Fruit fly (Drosophila melanogaster) whole organism, embryonic: ENCODE results near the gene cert.

Experiments used
- ATbp ChIP-seq: fragments of 200-800 bp; sonication (Bioruptor generic); optimal IDR thresholded peaks from 2 replicates; lab custom pipeline; 2017; ENCODE audit warnings: missing biosample characterization, mild to moderate bottlenecking, missing genetic modification characterization, missing genetic modification reagents
- Adf1 ChIP-seq: fragments of 200-800 bp; sonication (Bioruptor generic); IDR thresholded peaks from 2 replicates; pipeline ENCODE4 v1.3.6; 2022; ENCODE audit warnings: missing biosample characterization, missing genetic modification characterization
- B-H1 ChIP-seq: fragments of 200-800 bp; sonication (Bioruptor generic); IDR thresholded peaks from 3 replicates; pipeline ENCODE4 v1.3.6; 2022; ENCODE audit warnings: missing biosample characterization, missing genetic modification characterization
- CG10209 ChIP-seq: fragments of 200-800 bp; sonication (Bioruptor generic); optimal IDR thresholded peaks from 3 replicates; lab custom pipeline; 2017; ENCODE audit warnings: missing biosample characterization, mild to moderate bottlenecking, missing genetic modification characterization, missing genetic modification reagents
- CG10431 ChIP-seq: fragments of 200-800 bp; sonication (Bioruptor generic); optimal IDR thresholded peaks from 3 replicates; lab custom pipeline; 2018; ENCODE audit warnings: missing biosample characterization, mild to moderate bottlenecking, missing genetic modification characterization
- CG10462 ChIP-seq: fragments of 200-800 bp; sonication (Bioruptor generic); optimal IDR thresholded peaks from 2 replicates; lab custom pipeline; 2016; ENCODE audit warnings: missing biosample characterization, missing genetic modification characterization
- CG12236 ChIP-seq: fragments of 200-800 bp; sonication (Bioruptor generic); optimal IDR thresholded peaks from 2 replicates; lab custom pipeline; 2016; ENCODE audit warnings: missing biosample characterization, missing genetic modification characterization
- CG14441 ChIP-seq: fragments of 200-800 bp; sonication (Bioruptor generic); IDR thresholded peaks from 2 replicates; pipeline ENCODE4 v1.3.6; 2022; ENCODE audit warnings: missing biosample characterization, missing genetic modification characterization
- CG14965 ChIP-seq: fragments of 200-800 bp; sonication (Bioruptor generic); optimal IDR thresholded peaks from 2 replicates; lab custom pipeline; 2016; ENCODE audit warnings: missing biosample characterization, missing genetic modification characterization, borderline replicate concordance
- CG1602 ChIP-seq: fragments of 200-800 bp; sonication (Bioruptor generic); optimal IDR thresholded peaks from 3 replicates; lab custom pipeline; 2016; ENCODE audit warnings: missing biosample characterization, missing genetic modification characterization
- CG1603 ChIP-seq: fragments of 200-800 bp; sonication (Bioruptor generic); optimal IDR thresholded peaks from 2 replicates; lab custom pipeline; 2019; ENCODE audit warnings: missing biosample characterization, mild to moderate bottlenecking, missing genetic modification characterization, moderate library complexity
- CG18476 ChIP-seq: fragments of 200-800 bp; sonication (Bioruptor generic); optimal IDR thresholded peaks from 2 replicates; lab custom pipeline; 2016; ENCODE audit warnings: missing biosample characterization, mild to moderate bottlenecking, missing genetic modification characterization
- CG2116 ChIP-seq: fragments of 200-800 bp; sonication (Bioruptor generic); optimal IDR thresholded peaks from 3 replicates; lab custom pipeline; 2018; ENCODE audit warnings: missing biosample characterization, mild to moderate bottlenecking, missing genetic modification characterization
- CG2120 ChIP-seq: fragments of 200-800 bp; sonication (Bioruptor generic); optimal IDR thresholded peaks from 3 replicates; lab custom pipeline; 2016; ENCODE audit warnings: missing biosample characterization, missing genetic modification characterization
- CG31441 ChIP-seq: fragments of 200-800 bp; sonication (Bioruptor generic); IDR thresholded peaks from 2 replicates; pipeline ENCODE4 v1.3.6; 2022; ENCODE audit warnings: missing biosample characterization, missing genetic modification characterization
- CG42726 ChIP-seq: fragments of 200-800 bp; sonication (Bioruptor generic); IDR thresholded peaks from 2 replicates; pipeline ENCODE4 v1.3.6; 2022; ENCODE audit warnings: missing biosample characterization, missing genetic modification characterization; ENCODE audit not compliant: partially characterized antibody
- CG6765 ChIP-seq: fragments of 200-800 bp; sonication (Bioruptor generic); optimal IDR thresholded peaks from 3 replicates; lab custom pipeline; 2017; ENCODE audit warnings: missing biosample characterization, mild to moderate bottlenecking, missing genetic modification characterization
- CG7839 ChIP-seq: fragments of 200-800 bp; sonication (Bioruptor generic); optimal IDR thresholded peaks from 3 replicates; lab custom pipeline; 2018; ENCODE audit warnings: missing biosample characterization, mild to moderate bottlenecking, missing genetic modification characterization, moderate library complexity
- CG7963 ChIP-seq: fragments of 200-800 bp; sonication (Bioruptor generic); IDR thresholded peaks from 3 replicates; pipeline ENCODE4 v1.3.6; 2022; ENCODE audit warnings: missing biosample characterization, missing genetic modification characterization; ENCODE audit not compliant: partially characterized antibody
- CG7987 ChIP-seq: fragments of 200-800 bp; sonication (Bioruptor generic); optimal IDR thresholded peaks from 2 replicates; lab custom pipeline; 2018; ENCODE audit warnings: missing biosample characterization, mild to moderate bottlenecking, missing genetic modification characterization, moderate library complexity
- CG8089 ChIP-seq: fragments of 200-800 bp; sonication (Bioruptor generic); optimal IDR thresholded peaks from 3 replicates; lab custom pipeline; 2016; ENCODE audit warnings: missing biosample characterization, missing genetic modification characterization
- CG8924 ChIP-seq: fragments of 200-800 bp; optimal IDR thresholded peaks from 3 replicates; lab custom pipeline; 2019; ENCODE audit warnings: missing biosample characterization, mild to moderate bottlenecking, missing genetic modification characterization, moderate library complexity
- CG9876 ChIP-seq: fragments of 200-800 bp; sonication (Bioruptor generic); optimal IDR thresholded peaks from 2 replicates; lab custom pipeline; 2016; ENCODE audit warnings: missing biosample characterization, missing genetic modification characterization
- CHES-1-like ChIP-seq: fragments of 200-800 bp; sonication (Bioruptor generic); optimal IDR thresholded peaks from 2 replicates; lab custom pipeline; 2016; ENCODE audit warnings: missing biosample characterization, missing genetic modification characterization
- CTCF ChIP-seq: fragments of 200-800 bp; sonication (Bioruptor generic); optimal IDR thresholded peaks from 2 replicates; lab custom pipeline; 2017; ENCODE audit warnings: missing biosample characterization, mild to moderate bottlenecking, missing genetic modification characterization, moderate library complexity
- CrebB ChIP-seq: fragments of 200-800 bp; sonication (Bioruptor generic); optimal IDR thresholded peaks from 3 replicates; lab custom pipeline; 2018; ENCODE audit warnings: missing biosample characterization, mild to moderate bottlenecking, missing genetic modification characterization
- Fer1 ChIP-seq: fragments of 200-800 bp; sonication (Bioruptor generic); optimal IDR thresholded peaks from 2 replicates; lab custom pipeline; 2017; ENCODE audit warnings: missing biosample characterization, mild to moderate bottlenecking, missing genetic modification characterization
- Hey ChIP-seq: fragments of 200-800 bp; sonication (Bioruptor generic); optimal IDR thresholded peaks from 3 replicates; lab custom pipeline; 2018; ENCODE audit warnings: missing biosample characterization, mild to moderate bottlenecking, missing genetic modification characterization
- Jarid2 ChIP-seq: fragments of 200-800 bp; sonication (Bioruptor generic); optimal IDR thresholded peaks from 3 replicates; lab custom pipeline; 2017; ENCODE audit warnings: mild to moderate bottlenecking, missing biosample characterization, missing genetic modification reagents, missing genetic modification characterization
- Lpt ChIP-seq: fragments of >200 bp; optimal IDR thresholded peaks from 2 replicates; lab custom pipeline; 2018; ENCODE audit warnings: missing biosample characterization, missing genetic modification characterization
- Mes4 ChIP-seq: fragments of 200-800 bp; sonication (Bioruptor generic); optimal IDR thresholded peaks from 2 replicates; lab custom pipeline; 2016; ENCODE audit warnings: missing biosample characterization, missing genetic modification characterization
- Oaz ChIP-seq: fragments of 200-800 bp; sonication (Bioruptor generic); IDR thresholded peaks from 2 replicates; pipeline ENCODE4 v1.3.6; 2022; ENCODE audit warnings: missing biosample characterization, missing genetic modification characterization
- Ptx1 ChIP-seq: fragments of 200-800 bp; sonication (Bioruptor generic); IDR thresholded peaks from 2 replicates; pipeline ENCODE4 v1.3.6; 2022; ENCODE audit warnings: missing biosample characterization, missing genetic modification characterization
- Ravus ChIP-seq: fragments of 200-800 bp; sonication (Bioruptor generic); IDR thresholded peaks from 2 replicates; pipeline ENCODE4 v1.3.6; 2022; ENCODE audit warnings: missing biosample characterization, missing genetic modification characterization
- Sry-δ ChIP-seq: fragments of 200-800 bp; sonication (Bioruptor generic); optimal IDR thresholded peaks from 2 replicates; lab custom pipeline; 2016; ENCODE audit warnings: missing biosample characterization, missing genetic modification characterization
- ap ChIP-seq: fragments of 200-800 bp; sonication (Bioruptor generic); IDR thresholded peaks from 2 replicates; pipeline ENCODE4 v1.3.6; 2022; ENCODE audit warnings: missing biosample characterization, missing genetic modification characterization
- ato ChIP-seq: fragments of 200-800 bp; sonication (Bioruptor generic); IDR thresholded peaks from 2 replicates; pipeline ENCODE4 v1.3.6; 2022; ENCODE audit warnings: missing biosample characterization, missing genetic modification characterization; ENCODE audit not compliant: partially characterized antibody
- cad ChIP-seq: fragments of >200 bp; optimal IDR thresholded peaks from 2 replicates; lab custom pipeline; 2017; ENCODE audit warnings: missing biosample characterization, missing genetic modification characterization
- dimm ChIP-seq: fragments of 200-800 bp; sonication (Bioruptor generic); IDR thresholded peaks from 2 replicates; pipeline ENCODE4 v1.3.6; 2022; ENCODE audit warnings: missing biosample characterization, missing genetic modification characterization
- disco-r ChIP-seq: fragments of 200-800 bp; sonication (Bioruptor generic); optimal IDR thresholded peaks from 2 replicates; lab custom pipeline; 2016; ENCODE audit warnings: missing biosample characterization, missing genetic modification characterization
- esg ChIP-seq: fragments of 200-800 bp; sonication (Bioruptor generic); conservative IDR thresholded peaks from 2 replicates; pipeline ENCODE4 v1.3.6; 2022; ENCODE audit warnings: missing biosample characterization, missing genetic modification characterization
- fd102C ChIP-seq: fragments of 200-800 bp; sonication (Bioruptor generic); optimal IDR thresholded peaks from 2 replicates; lab custom pipeline; 2018; ENCODE audit warnings: missing biosample characterization, mild to moderate bottlenecking, missing genetic modification characterization, moderate library complexity
- gce ChIP-seq: fragments of 200-800 bp; sonication (Bioruptor generic); IDR thresholded peaks from 3 replicates; pipeline ENCODE4 v1.3.6; 2022; ENCODE audit warnings: missing biosample characterization, missing genetic modification characterization
- gcm ChIP-seq: fragments of 200-800 bp; sonication (Bioruptor generic); optimal IDR thresholded peaks from 2 replicates; lab custom pipeline; 2019; ENCODE audit warnings: missing biosample characterization, mild to moderate bottlenecking, missing genetic modification characterization, moderate library complexity
- gro ChIP-seq: fragments of 200-800 bp; sonication (Bioruptor generic); optimal IDR thresholded peaks from 2 replicates; lab custom pipeline; 2016; ENCODE audit warnings: missing biosample characterization, missing genetic modification characterization
- gsb-n ChIP-seq: fragments of 200-800 bp; sonication (Bioruptor generic); optimal IDR thresholded peaks from 3 replicates; lab custom pipeline; 2018; ENCODE audit warnings: missing biosample characterization, mild to moderate bottlenecking, missing genetic modification characterization
- her ChIP-seq: fragments of 200-800 bp; sonication (Bioruptor generic); optimal IDR thresholded peaks from 2 replicates; lab custom pipeline; 2016; ENCODE audit warnings: missing biosample characterization, missing genetic modification characterization
- onecut ChIP-seq: fragments of 200-800 bp; sonication (Bioruptor generic); IDR thresholded peaks from 2 replicates; pipeline ENCODE4 v1.3.6; 2022; ENCODE audit warnings: missing biosample characterization, missing genetic modification characterization
- slbo ChIP-seq: fragments of 200-800 bp; sonication (Bioruptor generic); IDR thresholded peaks from 2 replicates; pipeline ENCODE4 v1.3.6; 2022; ENCODE audit warnings: missing biosample characterization, missing genetic modification characterization
- yki ChIP-seq: fragments of >200 bp; optimal IDR thresholded peaks from 3 replicates; lab custom pipeline; 2018

cert gene

dm6 chr3L:8299224-8300130, 9.8 kb upstream of the cert start, which contains the start of the genes Arl5 and CG13671 (continued):
- peak; percentile 25 for TF ChIP-seq CG1603 (tag; lab: Kevin White, UChicago)
- peak; percentile 5 for TF ChIP-seq CG12236 (GFP tag; lab: Kevin White, UChicago)
- TF ChIP-seq CG10209 (GFP tag; lab: Kevin White, UChicago), result peak; percentile 76
- TF ChIP-seq B-H1 (GFP tag; lab: Robert Waterston, UW), result peak; percentile 69; the same call in 1 of the 3 replicates
- TF ChIP-seq Fer1 (GFP tag; lab: Kevin White, UChicago), result peak; percentile 38
- TF ChIP-seq Oaz (GFP tag; lab: Robert Waterston, UW), result 0 out of 2 replicates have a peak, but pooled peaks have one; percentile 30
- no peak for TF ChIP-seq yki (lab: Kevin White, UChicago)
- TF ChIP-seq gro (GFP tag; lab: Kevin White, UChicago), result peak; percentile 27
- TF ChIP-seq Adf1 (GFP tag; lab: Robert Waterston, UW), result peak; percentile 21
- TF ChIP-seq Ptx1 (GFP tag; lab: Robert Waterston, UW), result peak; percentile 91
- peak; percentile 34 for TF ChIP-seq ATbp (GFP tag; lab: Kevin White, UChicago)
- TF ChIP-seq CG2116, result peak; percentile 86
- TF ChIP-seq gsb-n (tag; lab: Kevin White, UChicago), result peak; percentile 76
- peak; percentile 23 for TF ChIP-seq CHES-1-like (GFP tag; lab: Kevin White, UChicago)
- TF ChIP-seq CG1602 (GFP tag; lab: Kevin White, UChicago), result peak; percentile 85
- TF ChIP-seq her (GFP tag; lab: Kevin White, UChicago), result peak; percentile 35
- no peak for TF ChIP-seq Hey (tag; lab: Kevin White, UChicago)
- TF ChIP-seq CTCF (GFP tag; lab: Kevin White, UChicago), result peak; percentile 1
- peak; percentile 60 for TF ChIP-seq CG7839 (tag; lab: Kevin White, UChicago)
- TF ChIP-seq CG2120 (GFP tag; lab: Kevin White, UChicago), result peak; percentile 84
- no peak for TF ChIP-seq CG6765 (GFP tag; lab: Kevin White, UChicago)
- 0 out of 3 replicates have a peak, but pooled peaks have one; percentile 25 for TF ChIP-seq gce (GFP tag; lab: Robert Waterston, UW)
- peak; percentile 7 for TF ChIP-seq CrebB
- peak; percentile 66 for TF ChIP-seq CG8924
- TF ChIP-seq Mes4 (GFP tag; lab: Kevin White, UChicago), result peak; percentile 15
- no peak for TF ChIP-seq CG14965 (GFP tag; lab: Kevin White, UChicago)
- TF ChIP-seq ato (GFP tag; lab: Robert Waterston, UW), result peak; percentile 64
- peak; percentile 67 for TF ChIP-seq esg (GFP tag; lab: Robert Waterston, UW)
- TF ChIP-seq CG7963 (GFP tag; lab: Robert Waterston, UW), result peak; percentile 67
- TF ChIP-seq Ravus, result peak; percentile 24
- peak; percentile 79 for TF ChIP-seq CG10462 (GFP tag; lab: Kevin White, UChicago)
- TF ChIP-seq CG31441 (GFP tag; lab: Robert Waterston, UW), result peak; percentile 78
- peak; percentile 51 for TF ChIP-seq gcm
- TF ChIP-seq Lpt (GFP tag; lab: Kevin White, UChicago), result no peak
- TF ChIP-seq CG10431 (GFP tag; lab: Kevin White, UChicago), result no peak
- peak; percentile 42 for TF ChIP-seq CG7987 (GFP tag; lab: Kevin White, UChicago)
- TF ChIP-seq disco-r (GFP tag; lab: Kevin White, UChicago), result no peak
- no peak for TF ChIP-seq Jarid2 (GFP tag; lab: Kevin White, UChicago)
- TF ChIP-seq fd102C (GFP tag; lab: Kevin White, UChicago), result peak; percentile 19
- TF ChIP-seq slbo (GFP tag; lab: Robert Waterston, UW), result peak; percentile 92
- no peak; the same call in 1 of the 2 replicates for TF ChIP-seq CG42726 (GFP tag; lab: Robert Waterston, UW)
- TF ChIP-seq CG14441 (GFP tag; lab: Robert Waterston, UW), result peak; percentile 74
- TF ChIP-seq onecut (GFP tag; lab: Robert Waterston, UW), result no peak
- TF ChIP-seq CG9876 (GFP tag; lab: Kevin White, UChicago), result peak; percentile 1
- peak; percentile 24 for TF ChIP-seq CG8089 (GFP tag; lab: Kevin White, UChicago)
- TF ChIP-seq ap (GFP tag; lab: Robert Waterston, UW), result peak; percentile 51
- peak; percentile 68 for TF ChIP-seq Sry-δ
- TF ChIP-seq cad (GFP tag; lab: Kevin White, UChicago), result no peak
- TF ChIP-seq dimm (GFP tag; lab: Robert Waterston, UW), result no peak
- TF ChIP-seq CG18476, result peak; percentile 72
